Worm (Caenorhabditis elegans) whole organism, L2 larva: Measurements from ENCODE around the gene C02B8.12.

Source experiments
- C34F6.9 ChIP-seq: fragments of 150-350 bp; optimal IDR thresholded peaks from 2 replicates; lab custom pipeline; 2014; ENCODE audit warnings: missing biosample characterization, missing genetic modification characterization
- F13H6.1 ChIP-seq: sonication (generic microtip); optimal IDR thresholded peaks from 2 replicates; lab custom pipeline; 2016; ENCODE audit warnings: missing genetic modification characterization, missing compliant biosample characterization
- R02D3.7 ChIP-seq: fragments of 150-350 bp; optimal IDR thresholded peaks from 2 replicates; lab custom pipeline; 2014; ENCODE audit warnings: missing biosample characterization, missing genetic modification characterization
- ZK546.5 ChIP-seq: sonication (generic microtip); optimal IDR thresholded peaks from 2 replicates; lab custom pipeline; 2017; ENCODE audit warnings: missing biosample characterization, missing genetic modification characterization
- alr-1 ChIP-seq: fragments of 150-350 bp; optimal IDR thresholded peaks from 2 replicates; lab custom pipeline; 2014; ENCODE audit warnings: missing biosample characterization, missing genetic modification characterization
- aly-2 ChIP-seq: fragments of 150-350 bp; optimal IDR thresholded peaks from 2 replicates; lab custom pipeline; 2014; ENCODE audit warnings: missing biosample characterization, missing genetic modification characterization
- ama-1 ChIP-seq: fragments of 150-350 bp; optimal IDR thresholded peaks from 2 replicates; lab custom pipeline; 2018; ENCODE audit warnings: inconsistent platforms
- blmp-1 ChIP-seq: sonication (generic microtip); optimal IDR thresholded peaks from 2 replicates; lab custom pipeline; 2017; ENCODE audit warnings: missing genetic modification characterization, mild to moderate bottlenecking, missing compliant biosample characterization, antibody characterized with exemption, moderate library complexity; ENCODE audit not compliant: insufficient read depth
- ceh-82 ChIP-seq: fragments of 150-350 bp; optimal IDR thresholded peaks from 2 replicates; lab custom pipeline; 2014; ENCODE audit warnings: missing biosample characterization, missing genetic modification characterization
- crh-2 ChIP-seq: sonication (generic microtip); optimal IDR thresholded peaks from 2 replicates; lab custom pipeline; 2017; ENCODE audit warnings: missing biosample characterization, missing genetic modification characterization
- dmd-4 ChIP-seq: sonication (generic microtip); optimal IDR thresholded peaks from 2 replicates; lab custom pipeline; 2017; ENCODE audit warnings: missing biosample characterization, missing genetic modification characterization
- egl-27 ChIP-seq: sonication (generic microtip); optimal IDR thresholded peaks from 3 replicates; lab custom pipeline; 2017; ENCODE audit warnings: missing biosample characterization, missing genetic modification reagents, missing genetic modification characterization
- elt-1 ChIP-seq: fragments of 150-350 bp; optimal IDR thresholded peaks from 2 replicates; lab custom pipeline; 2014; ENCODE audit warnings: missing biosample characterization, missing genetic modification characterization
- elt-3 ChIP-seq: sonication (generic microtip); optimal IDR thresholded peaks from 2 replicates; lab custom pipeline; 2017; ENCODE audit warnings: missing biosample characterization, missing genetic modification characterization
- fos-1 ChIP-seq: fragments of 150-350 bp; optimal IDR thresholded peaks from 2 replicates; lab custom pipeline; 2014; ENCODE audit warnings: missing biosample characterization, missing genetic modification characterization
- lin-11 ChIP-seq: fragments of 150-350 bp; sonication (generic microtip); optimal IDR thresholded peaks from 2 replicates; lab custom pipeline; 2014; ENCODE audit warnings: missing biosample characterization, missing genetic modification characterization, inconsistent platforms, mixed read lengths
- lin-13 ChIP-seq: fragments of 150-350 bp; optimal IDR thresholded peaks from 2 replicates; lab custom pipeline; 2014; ENCODE audit warnings: missing biosample characterization, missing genetic modification reagents, missing genetic modification characterization
- lin-39 ChIP-seq: fragments of 150-350 bp; optimal IDR thresholded peaks from 2 replicates; lab custom pipeline; 2014; ENCODE audit warnings: missing biosample characterization, missing genetic modification reagents, missing genetic modification characterization
- lsy-2 ChIP-seq, 2 experiments: fragments of 150-350 bp in 1 of 2; sonication (generic microtip) in 1 of 2; optimal IDR thresholded peaks; 2 replicates each; lab custom pipeline; 2014 to 2017; ENCODE audit warnings: missing biosample characterization in 2 of 2, missing genetic modification characterization in 2 of 2
- mab-5 ChIP-seq: fragments of 150-350 bp; optimal IDR thresholded peaks from 2 replicates; lab custom pipeline; 2014; ENCODE audit warnings: missing biosample characterization, missing genetic modification characterization
- mbf-1 ChIP-seq: sonication (generic microtip); optimal IDR thresholded peaks from 2 replicates; lab custom pipeline; 2017; ENCODE audit warnings: missing biosample characterization, missing genetic modification characterization
- nhr-11 ChIP-seq: fragments of 150-350 bp; optimal IDR thresholded peaks from 2 replicates; lab custom pipeline; 2014; ENCODE audit warnings: missing biosample characterization, missing genetic modification characterization
- nhr-12 ChIP-seq: fragments of 150-350 bp; optimal IDR thresholded peaks from 2 replicates; lab custom pipeline; 2014; ENCODE audit warnings: missing biosample characterization, missing genetic modification characterization
- nhr-129 ChIP-seq: fragments of 150-350 bp; optimal IDR thresholded peaks from 2 replicates; lab custom pipeline; 2014; ENCODE audit warnings: missing biosample characterization, missing genetic modification characterization
- nhr-21 ChIP-seq: fragments of 150-350 bp; optimal IDR thresholded peaks from 2 replicates; lab custom pipeline; 2014; ENCODE audit warnings: missing biosample characterization, missing genetic modification characterization
- nhr-23 ChIP-seq: fragments of 150-350 bp; optimal IDR thresholded peaks from 2 replicates; lab custom pipeline; 2014; ENCODE audit warnings: missing biosample characterization, missing genetic modification reagents, missing genetic modification characterization
- nhr-237 ChIP-seq: fragments of 150-350 bp; optimal IDR thresholded peaks from 2 replicates; lab custom pipeline; 2014; ENCODE audit warnings: missing biosample characterization, missing genetic modification characterization
- nhr-25 ChIP-seq: fragments of 150-350 bp; sonication (generic microtip); optimal IDR thresholded peaks from 3 replicates; lab custom pipeline; 2014; ENCODE audit warnings: missing biosample characterization, missing genetic modification characterization
- nhr-6 ChIP-seq: fragments of 150-350 bp; optimal IDR thresholded peaks from 2 replicates; lab custom pipeline; 2014; ENCODE audit warnings: missing biosample characterization, missing genetic modification characterization
- sem-4 ChIP-seq: fragments of 150-350 bp; optimal IDR thresholded peaks from 2 replicates; lab custom pipeline; 2014; ENCODE audit warnings: missing biosample characterization, missing genetic modification reagents, missing genetic modification characterization
- sma-9 ChIP-seq, 2 experiments: fragments of 150-350 bp in 1 of 2; sonication (generic microtip) in 1 of 2; optimal IDR thresholded peaks; 2 replicates each; lab custom pipeline; 2014 to 2016; ENCODE audit warnings: missing genetic modification characterization in 2 of 2, mild to moderate bottlenecking in 1 of 2, missing biosample characterization in 1 of 2, missing compliant biosample characterization in 1 of 2, missing genetic modification reagents in 1 of 2, moderate library complexity in 1 of 2
- snpc-4 ChIP-seq: fragments of 150-350 bp; optimal IDR thresholded peaks from 2 replicates; lab custom pipeline; 2014; ENCODE audit warnings: missing biosample characterization, missing genetic modification characterization
- unc-55 ChIP-seq: fragments of 150-350 bp; sonication (generic microtip); optimal IDR thresholded peaks from 3 replicates; lab custom pipeline; 2014; ENCODE audit warnings: missing biosample characterization, missing genetic modification reagents, missing genetic modification characterization
- zag-1 ChIP-seq: fragments of 150-350 bp; optimal IDR thresholded peaks from 2 replicates; lab custom pipeline; 2014; ENCODE audit warnings: missing biosample characterization, missing genetic modification characterization
- ztf-11 ChIP-seq: sonication (generic microtip); optimal IDR thresholded peaks from 2 replicates; lab custom pipeline; 2017; ENCODE audit warnings: missing biosample characterization, missing genetic modification characterization
- ztf-4 ChIP-seq: fragments of 150-350 bp; optimal IDR thresholded peaks from 2 replicates; lab custom pipeline; 2014; ENCODE audit warnings: missing biosample characterization, missing genetic modification characterization

Gene C02B8.12

DNA sequence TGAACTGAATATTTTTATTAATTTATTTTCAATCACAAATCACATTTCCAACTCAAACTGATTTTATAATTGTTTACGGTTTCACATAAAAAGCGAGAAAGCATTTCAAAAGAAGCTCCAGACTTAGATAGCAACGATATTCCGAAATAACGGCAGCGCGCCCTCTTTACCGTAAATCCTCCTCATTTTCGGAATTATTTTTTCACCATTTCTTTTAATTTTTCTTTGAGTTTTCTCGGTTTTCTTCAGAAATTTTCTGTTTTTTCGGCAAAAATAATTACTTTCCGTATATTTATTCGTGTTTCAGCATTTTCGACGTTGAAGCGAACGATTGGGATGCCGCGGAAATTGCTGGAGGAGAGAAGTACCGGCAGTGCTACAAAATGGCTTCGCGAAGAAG lies 24.2 kb upstream of the C02B8.12 start, which contains the start of gene C02B8.1:
C02B8.1 (plus strand) TSS at position 301 of the 400 bp plus-strand sequence.
- TF ChIP-seq dmd-4 (tag; lab: Kevin White, UChicago) = no peak
- TF ChIP-seq egl-27 = no peak
- TF ChIP-seq nhr-6 (tag; lab: Kevin White, UChicago) = no peak
- no peak for TF ChIP-seq nhr-237 (tag; lab: Kevin White, UChicago)
- no peak for TF ChIP-seq snpc-4 (tag; lab: Kevin White, UChicago)
- TF ChIP-seq ztf-11 (tag; lab: Kevin White, UChicago) = no peak
- TF ChIP-seq lsy-2 (tag; optimal IDR thresholded peaks at IDR 0.05; lab: Kevin White, UChicago) = no peak
- no peak for TF ChIP-seq crh-2 (tag; lab: Kevin White, UChicago)
- TF ChIP-seq ama-1 (lab: Kevin White, UChicago) = no peak
- TF ChIP-seq ztf-4 (tag; lab: Kevin White, UChicago) = no peak
- no peak for TF ChIP-seq lin-11 (tag; lab: Kevin White, UChicago)
- no peak for TF ChIP-seq alr-1 (tag; lab: Kevin White, UChicago)
- TF ChIP-seq F13H6.1 (tag; lab: Kevin White, UChicago) = no peak
- no peak for TF ChIP-seq R02D3.7
- no peak for TF ChIP-seq elt-1 (tag; lab: Kevin White, UChicago)
- no peak for TF ChIP-seq sma-9 (GFP tag; optimal IDR thresholded peaks at IDR 0.05; lab: Kevin White, UChicago)
- no peak for TF ChIP-seq sma-9 (tag; optimal IDR thresholded peaks at IDR 0.05; lab: Kevin White, UChicago)
- no peak for TF ChIP-seq nhr-25 (tag; lab: Kevin White, UChicago)
- TF ChIP-seq ceh-82 = no peak
- TF ChIP-seq mbf-1 = no peak
- no peak for TF ChIP-seq mab-5 (tag; lab: Kevin White, UChicago)

DNA sequence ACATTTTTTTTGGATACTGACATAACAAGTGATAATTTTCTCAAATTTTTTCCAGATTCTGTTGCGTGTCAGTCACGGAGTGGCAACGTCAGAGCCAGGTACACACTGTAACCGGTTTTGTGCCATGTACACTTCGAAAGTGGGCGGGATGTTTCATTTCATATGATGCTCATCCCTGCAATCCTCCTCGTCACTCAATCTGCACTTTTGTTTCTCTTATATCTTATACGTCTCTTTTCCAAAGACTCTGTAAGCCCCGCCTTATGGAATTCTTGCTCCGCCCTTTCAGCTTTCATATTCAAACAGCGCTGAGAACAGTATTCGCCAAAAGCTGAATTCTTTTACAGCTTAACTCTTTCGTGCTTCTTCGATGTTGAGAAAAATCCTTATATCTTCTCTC lies 16.0 kb upstream of the C02B8.12 start, which contains the start of gene C02B8.3:
C02B8.3 (plus strand) TSS at position 301 of the 400 bp plus-strand sequence.
- TF ChIP-seq dmd-4 (tag; lab: Kevin White, UChicago) (no peak), nhr-23 (no peak), ZK546.5 (tag; lab: Kevin White, UChicago) (no peak), ztf-11 (tag; lab: Kevin White, UChicago) (no peak), nhr-25 (tag; lab: Kevin White, UChicago) (no peak), ceh-82 (no peak), elt-3 (tag; lab: Kevin White, UChicago) (no peak)

DNA sequence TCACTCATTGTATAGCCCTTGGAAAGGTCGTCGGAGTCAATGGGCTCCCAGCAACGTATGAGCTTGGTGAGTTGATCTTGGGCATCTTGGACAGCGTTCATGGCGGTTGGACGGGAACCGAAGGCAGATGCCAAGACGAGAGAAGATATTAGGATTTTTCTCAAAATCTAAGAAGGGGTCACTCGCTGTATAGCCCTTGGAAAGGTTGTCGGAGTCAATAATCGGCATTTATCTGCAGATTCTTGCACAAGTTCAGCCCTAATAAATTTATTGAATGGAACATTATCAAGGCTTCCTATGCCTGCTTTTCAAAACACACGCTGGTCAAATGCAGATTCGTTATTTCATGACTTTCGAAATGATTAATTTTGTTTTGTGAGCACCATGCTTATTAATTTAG lies 14.6 kb upstream of the C02B8.12 start, which contains the start of gene C02B8.7:
C02B8.7 (minus strand) TSS at position 101 of the 400 bp plus-strand sequence.
- no peak for TF ChIP-seq blmp-1 (tag; lab: Kevin White, UChicago)
- TF ChIP-seq ztf-11 (tag; lab: Kevin White, UChicago) = no peak
- no peak for TF ChIP-seq lin-39
- no peak for TF ChIP-seq nhr-25 (tag; lab: Kevin White, UChicago)
- TF ChIP-seq aly-2 (tag; lab: Kevin White, UChicago) = no peak
- no peak for TF ChIP-seq nhr-12 (tag; lab: Kevin White, UChicago)
- no peak for TF ChIP-seq zag-1 (tag; lab: Kevin White, UChicago)
- TF ChIP-seq ceh-82 = no peak
- no peak for TF ChIP-seq unc-55
- TF ChIP-seq F13H6.1 (tag; lab: Kevin White, UChicago) = no peak
- no peak for TF ChIP-seq lin-13 (GFP tag; lab: Kevin White, UChicago)
- no peak for TF ChIP-seq egl-27
- no peak for TF ChIP-seq nhr-11 (tag; lab: Kevin White, UChicago)
- TF ChIP-seq elt-3 (tag; lab: Kevin White, UChicago) = no peak
- no peak for TF ChIP-seq sem-4 (tag; lab: Kevin White, UChicago)
- TF ChIP-seq lin-11 (tag; lab: Kevin White, UChicago) = no peak

DNA sequence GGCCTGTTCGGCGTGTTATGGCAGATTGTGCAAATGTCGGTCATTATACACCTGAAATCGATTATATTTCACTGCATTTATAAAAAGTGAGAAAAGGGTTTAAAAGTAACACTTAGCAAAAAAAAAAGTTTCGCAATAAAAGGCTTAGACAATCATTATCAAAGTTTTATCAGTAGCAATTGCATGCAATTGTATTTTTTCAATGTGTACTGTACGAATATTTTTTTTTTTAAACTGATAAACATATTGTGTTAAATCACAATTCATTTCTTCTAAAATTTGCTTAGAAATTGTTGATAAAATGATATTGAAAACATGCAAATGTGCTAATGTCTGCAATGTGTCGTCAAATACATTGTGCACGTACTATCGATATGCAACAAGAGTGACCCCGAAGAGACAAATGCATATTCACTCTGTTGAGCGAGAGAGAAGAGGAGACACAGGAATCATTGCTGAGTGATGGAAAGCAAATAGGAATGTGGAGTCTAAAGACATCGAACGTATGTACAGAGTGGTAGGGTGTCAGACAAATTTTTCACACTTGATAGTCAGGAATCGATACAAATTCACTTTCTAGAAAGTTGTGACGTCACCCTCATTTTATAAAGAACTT lies 13.2 kb upstream of the C02B8.12 start, which contains the start of gene C02B8.6:
C02B8.6 (minus strand) TSS at position 51 of the 616 bp plus-strand sequence.
- TF ChIP-seq crh-2 (tag; lab: Kevin White, UChicago) = peak; percentile 51
- TF ChIP-seq fos-1 (tag; lab: Kevin White, UChicago) = peak; percentile 86
- TF ChIP-seq dmd-4 (tag; lab: Kevin White, UChicago) = no peak
- TF ChIP-seq C34F6.9 (tag; lab: Kevin White, UChicago) = peak; percentile 59
- TF ChIP-seq unc-55 = peak; percentile 70
- TF ChIP-seq nhr-129 = peak; percentile 82
- TF ChIP-seq blmp-1 (tag; lab: Kevin White, UChicago) = no peak
- TF ChIP-seq F13H6.1 (tag; lab: Kevin White, UChicago) = peak; percentile 39
- no peak for TF ChIP-seq nhr-21 (tag; lab: Kevin White, UChicago)
- TF ChIP-seq egl-27 = no peak
- peak; percentile 44 for TF ChIP-seq lin-13 (GFP tag; lab: Kevin White, UChicago)
